Fruit fly (Drosophila melanogaster): Measurements from ENCODE around the gene CG1231.

- no peak for TF ChIP-seq CG32121 (GFP tag; IDR thresholded peaks at IDR 0.05)
- TF ChIP-seq EcR (GFP tag; optimal IDR thresholded peaks at IDR 0.05), result no peak
- no peak for TF ChIP-seq CG14655 (GFP tag; optimal IDR thresholded peaks at IDR 0.05)
- TF ChIP-seq CG8159 (tag; optimal IDR thresholded peaks at IDR 0.05), result no peak
- TF ChIP-seq Pif1B (GFP tag; optimal IDR thresholded peaks at IDR 0.05), result no peak
- no peak for TF ChIP-seq CG15710 (tag; optimal IDR thresholded peaks at IDR 0.05)
- no peak for TF ChIP-seq CG10348 (GFP tag; IDR thresholded peaks at IDR 0.05)
Measured at dm6 chr3L:356016-356472, at the start of gene CG1231.
